Fruit fly (Drosophila melanogaster) whole organism, embryonic: Measurements from ENCODE around the gene UQCR-14.

Experiments used
- Awh ChIP-seq: fragments of 200-800 bp; sonication (Bioruptor generic); IDR thresholded peaks from 2 replicates; pipeline ENCODE4, ENCODE4 v1.3.6; 2022; ENCODE audit warnings: missing biosample characterization, missing genetic modification characterization
- CG10321 ChIP-seq: fragments of 200-800 bp; sonication (Bioruptor generic); IDR thresholded peaks from 2 replicates; pipeline ENCODE4 v1.3.6; 2022; ENCODE audit warnings: missing biosample characterization, missing genetic modification characterization
- CG10543 ChIP-seq: fragments of 200-800 bp; sonication (Bioruptor generic); optimal IDR thresholded peaks from 3 replicates; lab custom pipeline; 2017; ENCODE audit warnings: missing biosample characterization, mild to moderate bottlenecking, missing genetic modification characterization, moderate library complexity
- CG12071 ChIP-seq: fragments of 200-800 bp; sonication (Bioruptor generic); optimal IDR thresholded peaks from 3 replicates; lab custom pipeline; 2018; ENCODE audit warnings: missing biosample characterization, mild to moderate bottlenecking, missing genetic modification characterization
- CG12104 ChIP-seq: fragments of 200-800 bp; sonication (Bioruptor generic); optimal IDR thresholded peaks from 3 replicates; lab custom pipeline; 2016; ENCODE audit warnings: missing biosample characterization, missing genetic modification characterization
- CG12155 ChIP-seq: fragments of 200-800 bp; sonication (Bioruptor generic); optimal IDR thresholded peaks from 3 replicates; lab custom pipeline; 2016; ENCODE audit warnings: missing biosample characterization, missing genetic modification characterization
- CG12391 ChIP-seq: fragments of 200-800 bp; sonication (Bioruptor generic); optimal IDR thresholded peaks from 3 replicates; lab custom pipeline; 2018; ENCODE audit warnings: missing biosample characterization, mild to moderate bottlenecking, missing genetic modification characterization, moderate library complexity
- CG12659 ChIP-seq: fragments of 200-800 bp; sonication (Bioruptor generic); optimal IDR thresholded peaks from 3 replicates; lab custom pipeline; 2017; ENCODE audit warnings: mild to moderate bottlenecking, missing biosample characterization, missing genetic modification reagents, missing genetic modification characterization
- CG14441 ChIP-seq: fragments of 200-800 bp; sonication (Bioruptor generic); IDR thresholded peaks from 2 replicates; pipeline ENCODE4 v1.3.6; 2022; ENCODE audit warnings: missing biosample characterization, missing genetic modification characterization
- CG16779 ChIP-seq: fragments of 200-800 bp; sonication (Bioruptor generic); IDR thresholded peaks from 2 replicates; pipeline ENCODE4 v1.3.6; 2022; ENCODE audit warnings: missing biosample characterization, missing genetic modification characterization
- CG17186 ChIP-seq: fragments of 200-800 bp; sonication (Bioruptor generic); optimal IDR thresholded peaks from 3 replicates; lab custom pipeline; 2017; ENCODE audit warnings: missing biosample characterization, missing genetic modification reagents, missing genetic modification characterization
- CG17361 ChIP-seq: fragments of 200-800 bp; sonication (Bioruptor generic); IDR thresholded peaks from 3 replicates; pipeline ENCODE4 v1.3.6; 2022; ENCODE audit warnings: missing biosample characterization, missing genetic modification characterization
- CG30020 ChIP-seq: fragments of 200-800 bp; optimal IDR thresholded peaks from 2 replicates; lab custom pipeline; 2019; ENCODE audit warnings: missing biosample characterization, mild to moderate bottlenecking, missing genetic modification characterization, moderate library complexity
- CG31441 ChIP-seq: fragments of 200-800 bp; sonication (Bioruptor generic); IDR thresholded peaks from 2 replicates; pipeline ENCODE4 v1.3.6; 2022; ENCODE audit warnings: missing biosample characterization, missing genetic modification characterization
- CG5245 ChIP-seq: fragments of 200-800 bp; sonication (Bioruptor generic); optimal IDR thresholded peaks from 3 replicates; lab custom pipeline; 2016; ENCODE audit warnings: missing biosample characterization, missing genetic modification characterization
- CG6272 ChIP-seq: fragments of 200-800 bp; sonication (Bioruptor generic); IDR thresholded peaks from 2 replicates; pipeline ENCODE4 v1.3.6; 2022; ENCODE audit warnings: missing biosample characterization, missing genetic modification characterization
- CG7271 ChIP-seq: fragments of 200-800 bp; sonication (Bioruptor generic); optimal IDR thresholded peaks from 2 replicates; lab custom pipeline; 2018; ENCODE audit warnings: missing biosample characterization, mild to moderate bottlenecking, missing genetic modification characterization, moderate library complexity
- CG7357 ChIP-seq: fragments of 200-800 bp; sonication (Bioruptor generic); IDR thresholded peaks from 3 replicates; pipeline ENCODE4 v1.3.6; 2022; ENCODE audit warnings: missing biosample characterization, missing genetic modification characterization
- CG7987 ChIP-seq: fragments of 200-800 bp; sonication (Bioruptor generic); optimal IDR thresholded peaks from 2 replicates; lab custom pipeline; 2018; ENCODE audit warnings: missing biosample characterization, mild to moderate bottlenecking, missing genetic modification characterization, moderate library complexity
- CG8290 ChIP-seq, 3 experiments: fragments of 200-800 bp; sonication (Bioruptor generic); optimal IDR thresholded peaks; 2 replicates each; lab custom pipeline; 2016 to 2019; ENCODE audit warnings: missing biosample characterization in 3 of 3, missing genetic modification characterization in 3 of 3, mild to moderate bottlenecking in 2 of 3, moderate library complexity in 1 of 3
- Ets97D ChIP-seq: fragments of 200-800 bp; sonication (Bioruptor generic); optimal IDR thresholded peaks from 3 replicates; lab custom pipeline; 2016; ENCODE audit warnings: missing biosample characterization, missing genetic modification characterization
- HLH54F ChIP-seq: fragments of 200-800 bp; sonication (Bioruptor generic); optimal IDR thresholded peaks from 3 replicates; lab custom pipeline; 2016; ENCODE audit warnings: missing biosample characterization, missing genetic modification characterization
- HmgZ ChIP-seq: fragments of 200-800 bp; sonication (Bioruptor generic); optimal IDR thresholded peaks from 2 replicates; lab custom pipeline; 2018; ENCODE audit warnings: missing biosample characterization, mild to moderate bottlenecking, missing genetic modification characterization
- MBD-R2 ChIP-seq: fragments of 200-800 bp; sonication (Bioruptor generic); IDR thresholded peaks from 2 replicates; pipeline ENCODE4 v1.3.6; 2022; ENCODE audit warnings: missing biosample characterization, missing genetic modification characterization
- Med ChIP-seq: fragments of 200-800 bp; sonication (Bioruptor generic); peaks from one replicate; lab custom pipeline; 2016; ENCODE audit warnings: missing biosample characterization, missing genetic modification characterization, mild to moderate bottlenecking, inconsistent platforms, moderate library complexity
- Side ChIP-seq: fragments of 200-800 bp; sonication (Bioruptor generic); optimal IDR thresholded peaks from 2 replicates; lab custom pipeline; 2016; ENCODE audit warnings: missing biosample characterization, missing genetic modification characterization
- Sry-β ChIP-seq: fragments of 200-800 bp; sonication (Bioruptor generic); optimal IDR thresholded peaks from 2 replicates; lab custom pipeline; 2018; ENCODE audit warnings: missing biosample characterization, mild to moderate bottlenecking, missing genetic modification characterization, moderate library complexity
- Taf1 ChIP-seq: fragments of 200-800 bp; sonication (Bioruptor generic); IDR thresholded peaks from 2 replicates; pipeline ENCODE4 v1.3.6; 2022; ENCODE audit warnings: missing biosample characterization, missing genetic modification characterization
- Xbp1 ChIP-seq: fragments of 200-800 bp; sonication (Bioruptor generic); optimal IDR thresholded peaks from 3 replicates; lab custom pipeline; 2016; ENCODE audit warnings: missing biosample characterization, mild to moderate bottlenecking, missing genetic modification characterization
- YL-1 ChIP-seq: fragments of 200-800 bp; sonication (Bioruptor generic); optimal IDR thresholded peaks from 3 replicates; lab custom pipeline; 2017; ENCODE audit warnings: missing biosample characterization, mild to moderate bottlenecking, missing genetic modification characterization
- ac ChIP-seq: fragments of 200-800 bp; sonication (Bioruptor generic); optimal IDR thresholded peaks from 3 replicates; lab custom pipeline; 2017; ENCODE audit warnings: missing biosample characterization, mild to moderate bottlenecking, missing genetic modification characterization
- ap ChIP-seq: fragments of 200-800 bp; sonication (Bioruptor generic); IDR thresholded peaks from 2 replicates; pipeline ENCODE4 v1.3.6; 2022; ENCODE audit warnings: missing biosample characterization, missing genetic modification characterization
- dm ChIP-seq: fragments of 200-800 bp; sonication (Bioruptor generic); optimal IDR thresholded peaks from 3 replicates; lab custom pipeline; 2016; ENCODE audit warnings: missing biosample characterization, missing genetic modification characterization
- ham ChIP-seq: fragments of 200-800 bp; sonication (Bioruptor generic); IDR thresholded peaks from 2 replicates; pipeline ENCODE4 v1.3.6; 2022; ENCODE audit warnings: missing biosample characterization, missing genetic modification characterization
- hkb ChIP-seq, 2 experiments: fragments of 200-800 bp in 1 of 2; fragments of >200 bp in 1 of 2; sonication (Bioruptor generic) in 1 of 2; IDR thresholded peaks in 1 of 2; optimal IDR thresholded peaks in 1 of 2; 2 replicates each; pipeline versions ENCODE4 v1.3.6 to Lab custom; 2017 to 2022; ENCODE audit warnings: missing biosample characterization in 1 of 2, missing genetic modification characterization in 1 of 2
- lilli ChIP-seq: fragments of 200-800 bp; sonication (Bioruptor generic); optimal IDR thresholded peaks from 3 replicates; lab custom pipeline; 2016; ENCODE audit warnings: missing biosample characterization, missing genetic modification characterization
- otp ChIP-seq: fragments of 200-800 bp; sonication (Bioruptor generic); IDR thresholded peaks from 3 replicates; pipeline ENCODE4, ENCODE4 v1.3.6; 2022; ENCODE audit warnings: missing biosample characterization, missing genetic modification characterization
- pita ChIP-seq: fragments of 200-800 bp; sonication (Bioruptor generic); optimal IDR thresholded peaks from 2 replicates; lab custom pipeline; 2017; ENCODE audit warnings: missing biosample characterization, mild to moderate bottlenecking, missing genetic modification characterization
- prd ChIP-seq, 3 experiments: fragments of >200 bp in 2 of 3; fragments of 200-800 bp in 1 of 3; sonication (Bioruptor generic) in 1 of 3; optimal IDR thresholded peaks in 2 of 3; IDR thresholded peaks in 1 of 3; 2 replicates in 2 of 3; 3 replicates in 1 of 3; pipeline versions ENCODE4 v1.3.6 to Lab custom; 2017 to 2022; ENCODE audit warnings: missing biosample characterization in 1 of 3, missing genetic modification characterization in 1 of 3
- ranshi ChIP-seq: fragments of 200-800 bp; sonication (Bioruptor generic); IDR thresholded peaks from 2 replicates; pipeline ENCODE4 v1.3.6; 2022; ENCODE audit warnings: missing biosample characterization, missing genetic modification characterization
- rib ChIP-seq: fragments of 200-800 bp; sonication (Bioruptor generic); IDR thresholded peaks from 2 replicates; pipeline ENCODE4 v1.3.6; 2022; ENCODE audit warnings: missing biosample characterization, missing genetic modification characterization
- sens ChIP-seq: fragments of 200-800 bp; sonication (Bioruptor generic); peaks from one replicate; lab custom pipeline; 2016; ENCODE audit warnings: missing biosample characterization, missing genetic modification characterization
- sens-2 ChIP-seq: fragments of 200-800 bp; sonication (Bioruptor generic); IDR thresholded peaks from 2 replicates; pipeline ENCODE4 v1.3.6; 2022; ENCODE audit warnings: missing biosample characterization, missing genetic modification characterization
- seq ChIP-seq: fragments of 200-800 bp; sonication (Bioruptor generic); IDR thresholded peaks from 2 replicates; pipeline ENCODE4 v1.3.6; 2022; ENCODE audit warnings: missing biosample characterization, missing genetic modification characterization
- slou ChIP-seq: fragments of 200-800 bp; sonication (Bioruptor generic); optimal IDR thresholded peaks from 3 replicates; lab custom pipeline; 2016; ENCODE audit warnings: missing biosample characterization, missing genetic modification characterization
- tgo ChIP-seq: fragments of 200-800 bp; sonication (Bioruptor generic); IDR thresholded peaks from 3 replicates; pipeline ENCODE4 v1.3.6; 2022; ENCODE audit warnings: missing biosample characterization, missing genetic modification characterization
- wor ChIP-seq: fragments of 200-800 bp; sonication (Bioruptor generic); IDR thresholded peaks from 2 replicates; pipeline ENCODE4 v1.3.6; 2022; ENCODE audit warnings: missing biosample characterization, missing genetic modification characterization
- zen2 ChIP-seq: fragments of 200-800 bp; sonication (Bioruptor generic); IDR thresholded peaks from 3 replicates; pipeline ENCODE4 v1.3.6; 2022; ENCODE audit warnings: missing biosample characterization, missing genetic modification characterization; ENCODE audit not compliant: partially characterized antibody

Gene UQCR-14

DNA sequence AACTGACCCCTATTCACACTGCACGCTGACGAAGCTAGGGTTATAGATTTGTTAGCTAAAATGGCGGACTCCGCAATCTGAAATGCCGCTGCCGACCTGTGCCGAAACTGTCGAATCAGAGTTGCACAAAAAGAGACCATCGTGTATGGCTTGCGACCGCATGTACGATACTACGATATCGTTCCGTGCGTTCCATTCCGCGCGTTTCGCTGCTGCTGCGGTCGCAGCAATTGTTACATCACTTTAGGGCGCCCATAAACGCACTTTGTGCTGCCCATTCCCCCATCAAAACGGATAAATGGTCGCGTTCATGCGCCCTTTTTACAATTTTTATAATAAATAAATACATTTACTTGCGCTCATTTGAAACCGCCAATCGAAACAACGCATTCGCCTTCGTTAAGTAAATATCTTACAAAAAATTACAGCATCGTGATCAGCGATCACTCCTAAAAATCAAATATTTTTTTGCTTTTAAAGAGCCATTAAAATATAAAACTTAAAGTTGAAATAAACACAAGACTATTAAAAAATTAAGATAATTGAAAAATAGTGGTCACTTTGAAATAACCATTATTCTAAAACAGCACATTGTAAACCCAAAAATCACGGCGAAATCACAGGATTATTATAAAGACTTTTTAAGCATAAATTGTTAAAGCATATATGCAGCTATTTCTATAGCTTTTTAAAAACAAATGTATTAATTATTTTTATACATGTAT, 34.3 kb downstream of the UQCR-14 start, which contains the start of gene Cyp1 (continued):
- TF ChIP-seq MBD-R2 (GFP tag; lab: Robert Waterston, UW) (peak; percentile 52), dm (peak; percentile 81), CG7357 (GFP tag; lab: Robert Waterston, UW) (peak; percentile 34; the same call in 1 of the 3 replicates), Xbp1 (GFP tag; lab: Kevin White, UChicago) (peak; percentile 34), Ets97D (GFP tag; lab: Kevin White, UChicago) (peak; percentile 86), CG12391 (tag; lab: Kevin White, UChicago) (peak; percentile 19), YL-1 (GFP tag; lab: Kevin White, UChicago) (peak; percentile 35), CG12155 (no peak), CG12071 (GFP tag; lab: Kevin White, UChicago) (no peak), ac (GFP tag; lab: Kevin White, UChicago) (no peak), CG14441 (GFP tag; lab: Robert Waterston, UW) (peak; percentile 63), CG17186 (GFP tag; lab: Kevin White, UChicago) (peak; percentile 90), zen2 (GFP tag; lab: Robert Waterston, UW) (peak; percentile 64; the same call in 2 of the 3 replicates), CG12659 (GFP tag; lab: Kevin White, UChicago) (peak; percentile 60), CG7271 (tag; lab: Kevin White, UChicago) (peak; percentile 19), prd (optimal IDR thresholded peaks at IDR 0.05; lab: Kevin White, UChicago) (no peak), prd (GFP tag; IDR thresholded peaks at IDR 0.05; lab: Robert Waterston, UW) (peak; percentile 72), Sry-β (GFP tag; lab: Kevin White, UChicago) (peak; percentile 13), CG6272 (GFP tag; lab: Robert Waterston, UW) (peak; percentile 52; the same call in 1 of the 2 replicates), Side (peak; percentile 12), slou (GFP tag; lab: Kevin White, UChicago) (no peak), HLH54F (GFP tag; lab: Kevin White, UChicago) (peak; percentile 9), hkb (optimal IDR thresholded peaks at IDR 0.05; lab: Kevin White, UChicago) (no peak), hkb (GFP tag; IDR thresholded peaks at IDR 0.05; lab: Robert Waterston, UW) (peak; percentile 58; the same call in 1 of the 2 replicates), tgo (GFP tag; lab: Robert Waterston, UW) (peak; percentile 52; the same call in 2 of the 3 replicates), CG10543 (no peak), CG10321 (no peak), ranshi (peak; percentile 63), lilli (peak; percentile 49), pita (GFP tag; lab: Kevin White, UChicago) (no peak), CG7987 (GFP tag; lab: Kevin White, UChicago) (peak; percentile 20), sens (GFP tag; lab: Kevin White, UChicago) (peak; percentile 88), sens-2 (0 out of 2 replicates have a peak, but pooled peaks have one; percentile 19), CG30020 (tag; lab: Kevin White, UChicago) (peak; percentile 94), seq (GFP tag; lab: Robert Waterston, UW) (peak; percentile 63), otp (GFP tag; lab: Robert Waterston, UW) (0 out of 3 replicates have a peak, but pooled peaks have one; percentile 29), Med (GFP tag; lab: Kevin White, UChicago) (peak; percentile 88), CG17361 (GFP tag; lab: Robert Waterston, UW) (peak; percentile 61), CG12104 (no peak), Taf1 (peak; percentile 6; the same call in 1 of the 2 replicates), CG5245 (GFP tag; lab: Kevin White, UChicago) (no peak), CG8290 (GFP tag; optimal IDR thresholded peaks at IDR 0.05; lab: Kevin White, UChicago) (peak; percentile 24), CG8290 (tag; optimal IDR thresholded peaks at IDR 0.05; lab: Kevin White, UChicago) (peak; percentile 0 to 80), HmgZ (tag; lab: Kevin White, UChicago) (peak; percentile 24), CG31441 (peak; percentile 99), Awh (GFP tag; lab: Robert Waterston, UW) (0 out of 2 replicates have a peak, but pooled peaks have one; percentile 33), rib (GFP tag; lab: Robert Waterston, UW) (peak; percentile 42; the same call in 1 of the 2 replicates), ap (peak; percentile 32; the same call in 1 of the 2 replicates), ham (no peak), CG16779 (0 out of 2 replicates have a peak, but pooled peaks have one; percentile 40), wor (GFP tag; lab: Robert Waterston, UW) (no peak)
